Fruit fly (Drosophila melanogaster) whole organism: ENCODE data around the gene CG3071.

Source experiments
- CG8478 ChIP-seq: fragments of >200 bp; optimal IDR thresholded peaks from 2 replicates; lab custom pipeline; 2018; ENCODE audit warnings: inconsistent platforms
- EcR ChIP-seq, 2 experiments: fragments of >200 bp; optimal IDR thresholded peaks; 2 replicates each; lab custom pipeline; 2017; ENCODE audit warnings: missing biosample characterization in 2 of 2, missing genetic modification characterization in 2 of 2, missing genetic modification reagents in 2 of 2
- pan ChIP-seq: fragments of >200 bp; optimal IDR thresholded peaks from 2 replicates; lab custom pipeline; 2017

DNA sequence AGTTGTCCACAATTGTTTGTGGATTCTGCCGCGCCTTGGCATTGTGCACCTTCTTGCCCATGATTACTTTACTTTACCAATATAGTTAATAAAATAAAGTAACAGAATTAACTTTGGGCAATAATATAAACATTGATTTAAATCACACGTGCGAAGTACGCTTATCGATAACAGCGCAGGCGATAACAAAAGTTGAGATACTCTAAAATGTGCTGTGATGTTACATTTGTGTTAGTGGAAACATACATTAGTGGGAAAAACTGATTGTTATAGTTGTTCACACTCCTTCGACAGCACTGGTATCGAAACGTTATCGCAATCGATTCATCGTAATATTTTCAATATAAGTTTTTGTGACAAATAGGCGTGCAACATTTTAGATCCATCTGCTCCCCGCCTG, 20.8 kb upstream of the CG3071 start, which contains the start of gene kz:
- TF ChIP-seq CG8478 (lab: Kevin White, UChicago) (no peak), pan (no peak), EcR (GFP tag; optimal IDR thresholded peaks at IDR 0.05; lab: Kevin White, UChicago) (no peak)
